Worm (Caenorhabditis elegans) whole organism, L4 larva: ENCODE measurements around the gene Y37H2A.14.

ENCODE experiments used
- F10B5.3 ChIP-seq: sonication (generic microtip); optimal IDR thresholded peaks from 2 replicates; lab custom pipeline; 2016; ENCODE audit warnings: mild to moderate bottlenecking, missing genetic modification characterization, missing compliant biosample characterization
- F26F4.8 ChIP-seq: fragments of 200-800 bp; sonication (Bioruptor generic); conservative IDR thresholded peaks from 2 replicates; pipeline ENCODE4 v1.3.6; 2022; ENCODE audit warnings: missing genetic modification characterization, missing compliant biosample characterization
- F44E2.7 ChIP-seq: fragments of 200-800 bp; sonication (Bioruptor generic); IDR thresholded peaks from 2 replicates; pipeline ENCODE4 v2.1.2; 2022; ENCODE audit warnings: missing genetic modification characterization, missing compliant biosample characterization
- Y5F2A.4 ChIP-seq: fragments of 200-800 bp; sonication (Bioruptor generic); optimal IDR thresholded peaks from 2 replicates; lab custom pipeline; 2018; ENCODE audit warnings: mild to moderate bottlenecking, missing genetic modification characterization, missing compliant biosample characterization
- ZK546.5 ChIP-seq, 2 experiments: sonication (generic microtip); optimal IDR thresholded peaks; 2 replicates each; lab custom pipeline; 2017; ENCODE audit warnings: missing biosample characterization in 2 of 2, missing genetic modification characterization in 2 of 2
- aly-2 ChIP-seq: sonication (generic microtip); optimal IDR thresholded peaks from 2 replicates; lab custom pipeline; 2018; ENCODE audit warnings: missing biosample characterization, missing genetic modification characterization
- ama-1 ChIP-seq: fragments of 150-350 bp; optimal IDR thresholded peaks from 2 replicates; lab custom pipeline; 2014; ENCODE audit warnings: inconsistent platforms, mixed read lengths
- arid-1 ChIP-seq: fragments of 200-800 bp; sonication (Bioruptor generic); conservative IDR thresholded peaks from 2 replicates; pipeline ENCODE4 v1.3.6; 2022; ENCODE audit warnings: missing genetic modification reagents, missing genetic modification characterization, missing compliant biosample characterization
- ceh-20 ChIP-seq: fragments of 200-800 bp; sonication (Bioruptor generic); IDR thresholded peaks from 2 replicates; pipeline ENCODE4 v1.3.6; 2022; ENCODE audit warnings: missing genetic modification reagents, missing genetic modification characterization, missing compliant biosample characterization
- ces-1 ChIP-seq: fragments of 150-350 bp; sonication (generic microtip); optimal IDR thresholded peaks from 4 replicates; lab custom pipeline; 2014; ENCODE audit warnings: missing biosample characterization, missing genetic modification reagents, missing genetic modification characterization
- cey-2 ChIP-seq: sonication (generic microtip); optimal IDR thresholded peaks from 3 replicates; lab custom pipeline; 2017; ENCODE audit warnings: missing genetic modification characterization, mild to moderate bottlenecking, missing compliant biosample characterization, antibody characterized with exemption, borderline replicate concordance; ENCODE audit not compliant: insufficient read depth
- daf-16 ChIP-seq, 3 experiments: sonication (generic microtip); optimal IDR thresholded peaks; 2 replicates each; lab custom pipeline; 2016 to 2017; ENCODE audit warnings: missing genetic modification characterization in 3 of 3, missing genetic modification reagents in 3 of 3, mild to moderate bottlenecking in 2 of 3, missing compliant biosample characterization in 2 of 3, missing biosample characterization in 1 of 3, moderate library complexity in 1 of 3
- dmd-9 ChIP-seq: fragments of 200-800 bp; sonication (Bioruptor generic); IDR thresholded peaks from 2 replicates; pipeline ENCODE4 v1.3.6; 2022; ENCODE audit warnings: missing genetic modification reagents, missing genetic modification characterization, missing compliant biosample characterization
- fkh-10 ChIP-seq: fragments of 150-350 bp; optimal IDR thresholded peaks from 2 replicates; lab custom pipeline; 2014; ENCODE audit warnings: missing biosample characterization, missing genetic modification reagents, missing genetic modification characterization
- hlh-30 ChIP-seq: sonication (generic microtip); optimal IDR thresholded peaks from 2 replicates; lab custom pipeline; 2017; ENCODE audit warnings: antibody characterized with exemption, mild to moderate bottlenecking, missing genetic modification characterization, missing compliant biosample characterization; ENCODE audit not compliant: insufficient read depth
- hmg-1.1 ChIP-seq: fragments of 200-800 bp; sonication (Bioruptor generic); IDR thresholded peaks from 2 replicates; pipeline ENCODE4 v1.3.6; 2022; ENCODE audit warnings: missing genetic modification reagents, missing genetic modification characterization, missing compliant biosample characterization
- lim-7 ChIP-seq: fragments of 200-800 bp; sonication (Bioruptor generic); IDR thresholded peaks from 2 replicates; pipeline ENCODE4 v1.3.6; 2022; ENCODE audit warnings: missing genetic modification characterization, missing compliant biosample characterization
- lin-38 ChIP-seq: fragments of 200-800 bp; sonication (Bioruptor generic); IDR thresholded peaks from 2 replicates; pipeline ENCODE4 v1.3.6; 2022; ENCODE audit warnings: missing genetic modification reagents, missing genetic modification characterization, missing compliant biosample characterization
- madf-5 ChIP-seq, 2 experiments: fragments of 200-800 bp; sonication (Bioruptor generic); IDR thresholded peaks; 2 replicates each; pipeline ENCODE4 v1.3.6; 2022; ENCODE audit warnings: missing compliant biosample characterization in 2 of 2, missing genetic modification characterization in 2 of 2
- madf-9 ChIP-seq: fragments of 200-800 bp; sonication (Bioruptor generic); conservative IDR thresholded peaks from 2 replicates; pipeline ENCODE4 v1.3.6; 2022; ENCODE audit warnings: missing genetic modification reagents, missing genetic modification characterization, missing compliant biosample characterization
- mdt-29 ChIP-seq: fragments of 200-800 bp; sonication (Bioruptor generic); IDR thresholded peaks from 2 replicates; pipeline ENCODE4 v1.3.6; 2022; ENCODE audit warnings: missing genetic modification reagents, missing genetic modification characterization, missing compliant biosample characterization
- nhr-102 ChIP-seq: sonication (generic microtip); optimal IDR thresholded peaks from 2 replicates; lab custom pipeline; 2016; ENCODE audit warnings: mild to moderate bottlenecking, missing genetic modification characterization, moderate library complexity, missing compliant biosample characterization
- nhr-111 ChIP-seq: fragments of 200-800 bp; sonication (Bioruptor generic); optimal IDR thresholded peaks from 2 replicates; lab custom pipeline; 2018; ENCODE audit warnings: mild to moderate bottlenecking, missing genetic modification characterization, missing compliant biosample characterization
- nhr-28 ChIP-seq: fragments of 150-350 bp; optimal IDR thresholded peaks from 2 replicates; lab custom pipeline; 2014; ENCODE audit warnings: missing biosample characterization, missing genetic modification characterization
- nhr-41 ChIP-seq: fragments of 200-800 bp; sonication (Bioruptor generic); IDR thresholded peaks from 2 replicates; pipeline ENCODE4 v1.3.6; 2022; ENCODE audit warnings: missing genetic modification reagents, missing genetic modification characterization, missing compliant biosample characterization
- nhr-76 ChIP-seq: fragments of 150-350 bp; optimal IDR thresholded peaks from 2 replicates; lab custom pipeline; 2014; ENCODE audit warnings: missing biosample characterization, missing genetic modification characterization
- php-3 ChIP-seq: fragments of 200-800 bp; sonication (Bioruptor generic); IDR thresholded peaks from 2 replicates; pipeline ENCODE4 v1.3.6; 2022; ENCODE audit warnings: missing genetic modification reagents, missing genetic modification characterization, missing compliant biosample characterization
- pqm-1 ChIP-seq: sonication (generic microtip); optimal IDR thresholded peaks from 2 replicates; lab custom pipeline; 2017; ENCODE audit warnings: missing biosample characterization, missing genetic modification characterization
- set-16 ChIP-seq: fragments of 200-800 bp; sonication (Bioruptor generic); IDR thresholded peaks from 2 replicates; pipeline ENCODE4 v1.3.6; 2022; ENCODE audit warnings: missing genetic modification reagents, missing genetic modification characterization, missing compliant biosample characterization
- unc-39 ChIP-seq: sonication (generic microtip); optimal IDR thresholded peaks from 2 replicates; lab custom pipeline; 2017; ENCODE audit warnings: missing biosample characterization, missing genetic modification characterization
- unc-62 ChIP-seq, 3 experiments: fragments of 150-350 bp in 1 of 3; sonication (generic microtip); optimal IDR thresholded peaks in 2 of 3; peaks in 1 of 3; 1 replicate in 1 of 3; 2 replicates in 2 of 3; lab custom pipeline; 2014 to 2017; ENCODE audit warnings: missing biosample characterization in 3 of 3, missing genetic modification characterization in 3 of 3, missing genetic modification reagents in 3 of 3, missing genotype in 1 of 3
- zag-1 ChIP-seq: fragments of 150-350 bp; optimal IDR thresholded peaks from 2 replicates; lab custom pipeline; 2014; ENCODE audit warnings: missing biosample characterization, missing genetic modification characterization

Gene Y37H2A.14

ce11 chrV:18138695-18139094, 4.8 kb upstream of the Y37H2A.14 start, which contains the start of gene Y37H2A.10:
Gene Y37H2A.10, plus strand, starts transcription at chrV:18138995.
- TF ChIP-seq aly-2 (tag; lab: Kevin White, UChicago) (no peak), php-3 (GFP tag; lab: Robert Waterston, UW) (no peak), unc-62 (GFP tag; optimal IDR thresholded peaks at IDR 0.05 in 1 of 2; lab: Kevin White, UChicago) (no peak), unc-62 (tag; optimal IDR thresholded peaks at IDR 0.05; lab: Kevin White, UChicago) (no peak)

ce11 chrV:18141161-18141560, 2.4 kb upstream of the Y37H2A.14 start, which contains the start of gene Y37H2A.11:
Gene Y37H2A.11, plus strand, starts transcription at chrV:18141461.
- TF ChIP-seq nhr-41 (GFP tag; lab: Robert Waterston, UW) (no peak), ceh-20 (GFP tag; lab: Robert Waterston, UW) (no peak), dmd-9 (GFP tag; lab: Robert Waterston, UW) (no peak), nhr-28 (tag; lab: Kevin White, UChicago) (no peak), nhr-76 (tag; lab: Kevin White, UChicago) (no peak), zag-1 (tag; lab: Kevin White, UChicago) (no peak), nhr-102 (tag; lab: Kevin White, UChicago) (no peak), ama-1 (no peak), lin-38 (GFP tag; lab: Robert Waterston, UW) (no peak), Y5F2A.4 (GFP tag; lab: Kevin White, UChicago) (no peak), lim-7 (GFP tag; lab: Robert Waterston, UW) (no peak), F26F4.8 (no peak), F44E2.7 (GFP tag; lab: Robert Waterston, UW) (no peak), F10B5.3 (tag; lab: Kevin White, UChicago) (no peak), madf-5 (GFP tag; IDR thresholded peaks at IDR 0.05; lab: Robert Waterston, UW) (no peak), nhr-111 (GFP tag; lab: Kevin White, UChicago) (no peak), set-16 (GFP tag; lab: Robert Waterston, UW) (no peak), ZK546.5 (tag; optimal IDR thresholded peaks at IDR 0.05; lab: Kevin White, UChicago) (no peak), arid-1 (GFP tag; lab: Robert Waterston, UW) (no peak), mdt-29 (GFP tag; lab: Robert Waterston, UW) (no peak)
- TF ChIP-seq, all 104 proteins: peak for 0

ce11 chrV:18142549-18142948, 996 bp upstream of the Y37H2A.14 start, which contains the start of gene Y37H2A.13:
Gene Y37H2A.13, plus strand, starts transcription at chrV:18142849.
- no peak for TF ChIP-seq hlh-30
- TF ChIP-seq, all 104 proteins: peak for 0

ce11 chrV:18144442-18144841, 897 bp downstream of the Y37H2A.14 start:
- no peak for TF ChIP-seq ceh-20 (GFP tag; lab: Robert Waterston, UW)
- no peak for TF ChIP-seq set-16 (GFP tag; lab: Robert Waterston, UW)
- TF ChIP-seq dmd-9 (GFP tag; lab: Robert Waterston, UW): no peak
- no peak for TF ChIP-seq unc-39 (tag; lab: Kevin White, UChicago)
- no peak for TF ChIP-seq fkh-10
- TF ChIP-seq php-3 (GFP tag; lab: Robert Waterston, UW): peak; percentile 50; the same call in 1 of the 2 replicates
- TF ChIP-seq madf-9 (GFP tag; lab: Robert Waterston, UW): no peak
- TF ChIP-seq pqm-1 (tag; lab: Kevin White, UChicago): peak; percentile 31
- no peak for TF ChIP-seq cey-2 (tag; lab: Kevin White, UChicago)
- TF ChIP-seq daf-16 (GFP tag; optimal IDR thresholded peaks at IDR 0.05; lab: Kevin White, UChicago): no peak
- peak; percentile 0 for TF ChIP-seq daf-16 (tag; optimal IDR thresholded peaks at IDR 0.05; lab: Kevin White, UChicago)
- no peak for TF ChIP-seq ces-1 (GFP tag; lab: Kevin White, UChicago)

ce11 chrV:18146077-18146476, 2.5 kb downstream of the Y37H2A.14 start, which contains the start of gene C14A6.3:
Gene C14A6.3, plus strand, starts transcription at chrV:18146377.
- no peak for TF ChIP-seq ceh-20 (GFP tag; lab: Robert Waterston, UW)
- TF ChIP-seq pqm-1 (tag; lab: Kevin White, UChicago): peak; percentile 39
- no peak for TF ChIP-seq hmg-1.1 (GFP tag; lab: Robert Waterston, UW)
- TF ChIP-seq, all 104 proteins: peak for 1
